Fruit fly (Drosophila melanogaster): ENCODE measurements around the gene CG6230.

CG6230 gene

dm6 chr2L:11106562-11106962 lies 13.6 kb downstream of the CG6230 start, which contains the start of gene Reps (continued):
- peak; percentile 92 for TF ChIP-seq CG16779 (tag; optimal IDR thresholded peaks at IDR 0.05)
- TF ChIP-seq acj6 (GFP tag; optimal IDR thresholded peaks at IDR 0.05) = peak; percentile 99
- peak; percentile 99 for TF ChIP-seq cyc (GFP tag; optimal IDR thresholded peaks at IDR 0.05)
- TF ChIP-seq spab (GFP tag; optimal IDR thresholded peaks at IDR 0.05) = peak; percentile 97
- TF ChIP-seq CG34406 (GFP tag; optimal IDR thresholded peaks at IDR 0.05) = peak; percentile 97
- TF ChIP-seq Ets96B (tag; optimal IDR thresholded peaks at IDR 0.05) = peak; percentile 98
- TF ChIP-seq Blimp-1 (GFP tag; optimal IDR thresholded peaks at IDR 0.05) = peak; percentile 90
- TF ChIP-seq Hr38 (GFP tag; optimal IDR thresholded peaks at IDR 0.05) = peak; percentile 84
- peak; percentile 96 for TF ChIP-seq Ets21C (GFP tag; optimal IDR thresholded peaks at IDR 0.05)
- TF ChIP-seq dsx (GFP tag; optimal IDR thresholded peaks at IDR 0.05; ENCODE audit: poor library complexity, severe bottlenecking) = peak; percentile 96
- peak; percentile 98 for TF ChIP-seq Hr39 (GFP tag; optimal IDR thresholded peaks at IDR 0.05)
- TF ChIP-seq eg (GFP tag; IDR thresholded peaks at IDR 0.05) = peak; percentile 99
- peak; percentile 99 for TF ChIP-seq OdsH (GFP tag; optimal IDR thresholded peaks at IDR 0.05)
- peak; percentile 98 for TF ChIP-seq topi (GFP tag; optimal IDR thresholded peaks at IDR 0.05)
- TF ChIP-seq ss (GFP tag; optimal IDR thresholded peaks at IDR 0.05) = peak; percentile 96 to 97
- TF ChIP-seq CG31627 (GFP tag; optimal IDR thresholded peaks at IDR 0.05) = peak; percentile 99
- TF ChIP-seq CG8319 (GFP tag; optimal IDR thresholded peaks at IDR 0.05) = peak; percentile 96

DNA sequence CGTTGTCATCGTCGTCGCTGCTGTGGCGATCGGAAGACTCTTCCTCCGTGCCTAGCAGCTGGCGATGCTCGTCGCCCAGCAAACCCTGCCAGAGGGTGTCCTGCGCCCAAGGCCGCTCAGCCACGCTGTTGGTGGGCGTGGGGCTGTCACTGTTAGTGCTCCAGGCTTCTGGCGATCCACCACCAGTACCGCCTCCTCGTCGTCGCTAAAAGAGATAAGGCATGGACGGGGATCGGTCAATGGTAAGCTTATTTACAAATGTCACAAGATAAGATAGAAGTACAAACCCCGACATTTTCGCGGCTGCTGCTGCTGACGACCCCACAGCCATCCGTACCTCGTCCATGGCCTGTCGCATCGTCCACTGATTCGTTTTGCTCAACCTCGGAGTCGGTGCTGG lies 14.8 kb downstream of the CG6230 start:
- no peak for TF ChIP-seq Eip78C (GFP tag)
- no peak for TF ChIP-seq pdm3 (GFP tag; optimal IDR thresholded peaks at IDR 0.05)
- TF ChIP-seq svp (GFP tag) = peak; percentile 94

DNA sequence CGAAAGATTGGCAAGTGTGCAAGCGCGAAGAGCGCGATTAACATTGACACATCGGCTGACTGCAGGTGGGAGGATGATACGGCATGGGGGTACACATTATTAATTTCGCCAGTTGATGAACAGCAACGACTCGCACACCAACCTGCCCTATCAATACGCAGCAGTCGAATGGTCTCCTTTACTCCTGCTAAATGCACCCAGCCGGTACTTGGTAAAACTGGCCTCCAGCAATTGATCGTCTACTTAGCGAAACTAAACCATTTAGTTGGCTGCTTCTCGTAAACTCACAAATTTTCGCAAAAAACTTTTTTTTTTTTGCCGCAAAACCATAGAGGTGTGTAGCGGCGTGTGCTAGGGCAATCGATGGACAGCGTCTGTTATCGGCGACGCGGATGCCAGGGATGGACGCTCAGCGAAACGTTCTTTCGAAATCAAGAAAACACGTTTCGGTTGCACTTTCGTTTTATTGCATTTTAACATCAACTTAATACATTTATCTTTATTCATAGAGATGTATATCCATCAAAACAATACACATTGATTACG lies 19.5 kb downstream of the CG6230 start, which contains the start of gene Ge-1:
Gene Ge-1, minus strand, starts transcription at position 373 of the 546 bp plus-strand sequence.
- TF ChIP-seq CG11902 (GFP tag; optimal IDR thresholded peaks at IDR 0.05) = no peak
- no peak for TF ChIP-seq ss (GFP tag; optimal IDR thresholded peaks at IDR 0.05)
- TF ChIP-seq fd59A (GFP tag; optimal IDR thresholded peaks at IDR 0.05) = no peak
- no peak for TF ChIP-seq acj6 (GFP tag; optimal IDR thresholded peaks at IDR 0.05)
- TF ChIP-seq Sox14 (GFP tag; optimal IDR thresholded peaks at IDR 0.05) = no peak
- no peak for TF ChIP-seq Lpt (GFP tag; optimal IDR thresholded peaks at IDR 0.05)
- TF ChIP-seq OdsH (GFP tag; optimal IDR thresholded peaks at IDR 0.05) = no peak
- TF ChIP-seq CG6808 (GFP tag; optimal IDR thresholded peaks at IDR 0.05) = no peak
- no peak for TF ChIP-seq fkh (GFP tag; optimal IDR thresholded peaks at IDR 0.05)
- TF ChIP-seq Smox (GFP tag; optimal IDR thresholded peaks at IDR 0.05) = no peak
- no peak for TF ChIP-seq CG6163 (GFP tag; IDR thresholded peaks at IDR 0.05)
- TF ChIP-seq CG34406 (GFP tag; optimal IDR thresholded peaks at IDR 0.05) = no peak
- no peak for TF ChIP-seq CG16779 (tag; optimal IDR thresholded peaks at IDR 0.05)
- TF ChIP-seq CG6854 (GFP tag; optimal IDR thresholded peaks at IDR 0.05) = no peak
- TF ChIP-seq esn (GFP tag; optimal IDR thresholded peaks at IDR 0.05) = peak; percentile 16
- peak; percentile 9 for TF ChIP-seq CG3032 (tag; optimal IDR thresholded peaks at IDR 0.05)
- TF ChIP-seq Eip93F (GFP tag; optimal IDR thresholded peaks at IDR 0.05) = no peak
- TF ChIP-seq CG9139 (GFP tag; optimal IDR thresholded peaks at IDR 0.05) = no peak

DNA sequence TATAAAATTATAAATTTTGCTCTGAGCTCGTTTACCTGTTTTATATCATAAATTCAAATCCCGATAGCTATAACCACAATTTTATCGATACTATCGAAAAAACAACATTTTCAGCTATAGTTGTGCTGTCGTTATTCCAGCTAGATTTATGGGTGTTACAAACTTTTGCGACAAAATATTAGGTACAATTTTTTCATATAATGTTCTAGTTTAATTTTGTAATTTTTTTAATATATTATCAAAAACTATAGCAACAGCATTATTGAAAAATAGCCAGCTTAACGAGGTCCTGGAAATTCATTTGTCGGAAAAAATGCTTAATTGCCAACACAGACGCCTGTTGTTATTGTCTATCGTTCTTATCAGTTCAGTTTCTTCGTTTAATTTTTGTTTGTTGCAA lies 29.0 kb downstream of the CG6230 start, which contains the start of gene Wdr59:
Gene Wdr59, plus strand, starts transcription at position 334 of the 400 bp plus-strand sequence.
- TF ChIP-seq lz (GFP tag; optimal IDR thresholded peaks at IDR 0.05) (peak; percentile 37), salr (GFP tag; optimal IDR thresholded peaks at IDR 0.05) (no peak), esn (GFP tag; optimal IDR thresholded peaks at IDR 0.05) (peak; percentile 62), Sox15 (GFP tag; optimal IDR thresholded peaks at IDR 0.05) (peak; percentile 8), CG3032 (tag; optimal IDR thresholded peaks at IDR 0.05) (peak; percentile 45), fd59A (GFP tag; optimal IDR thresholded peaks at IDR 0.05) (no peak)

Measured in whole organism, prepupa.